Worm (Caenorhabditis elegans): ENCODE results near the gene ZK643.6.
A peak's percentile ranks its signal among the peaks of the same experiment; 100 is the strongest.

ZK643.6 gene

ce11 chrIII:8984412-8984811 lies 23.8 kb upstream of the ZK643.6 start (continued):
- no peak for TF ChIP-seq hlh-11 (tag; optimal IDR thresholded peaks at IDR 0.05)
- TF ChIP-seq saeg-2 (GFP tag; IDR thresholded peaks at IDR 0.05), result no peak
- TF ChIP-seq arid-1 (GFP tag; conservative IDR thresholded peaks at IDR 0.05), result no peak
- TF ChIP-seq unc-130 (GFP tag; optimal IDR thresholded peaks at IDR 0.05), result no peak
- no peak for TF ChIP-seq pha-4 (GFP tag; IDR thresholded peaks at IDR 0.05)
- no peak for TF ChIP-seq pha-4 (tag; optimal IDR thresholded peaks at IDR 0.05)
- peak; percentile 9 for TF ChIP-seq duxl-1 (tag; optimal IDR thresholded peaks at IDR 0.05; ENCODE audit: poor library complexity)
- TF ChIP-seq ceh-32 (tag; optimal IDR thresholded peaks at IDR 0.05; ENCODE audit: poor library complexity), result no peak
- no peak for TF ChIP-seq mep-1 (tag; optimal IDR thresholded peaks at IDR 0.05)
- TF ChIP-seq dmd-6 (GFP tag; IDR thresholded peaks at IDR 0.05), result peak; percentile 16; the same call in 1 of the 2 replicates
- no peak for TF ChIP-seq mxl-2 (GFP tag; conservative IDR thresholded peaks at IDR 0.05)
- no peak for TF ChIP-seq skn-1 (tag; optimal IDR thresholded peaks at IDR 0.05)
- no peak for TF ChIP-seq hif-1 (tag; optimal IDR thresholded peaks at IDR 0.05)
- no peak for TF ChIP-seq nhr-48 (tag; optimal IDR thresholded peaks at IDR 0.05)
- TF ChIP-seq Y75B8A.6 (GFP tag; IDR thresholded peaks at IDR 0.05), result no peak
- TF ChIP-seq zag-1 (tag; optimal IDR thresholded peaks at IDR 0.05), result no peak
- no peak for TF ChIP-seq lin-15B (tag; optimal IDR thresholded peaks at IDR 0.05)
- TF ChIP-seq lin-13 (GFP tag; optimal IDR thresholded peaks at IDR 0.05), result no peak
- no peak for TF ChIP-seq ces-1 (GFP tag; optimal IDR thresholded peaks at IDR 0.05)
- TF ChIP-seq tag-97 (GFP tag; IDR thresholded peaks at IDR 0.05), result no peak
- TF ChIP-seq Y105C5A.15 (GFP tag; IDR thresholded peaks at IDR 0.05), result no peak
- no peak for TF ChIP-seq snpc-1.2 (GFP tag; IDR thresholded peaks at IDR 0.05)
- TF ChIP-seq attf-4 (tag; optimal IDR thresholded peaks at IDR 0.05), result no peak
- TF ChIP-seq zip-2 (tag; optimal IDR thresholded peaks at IDR 0.05), result no peak
- no peak for TF ChIP-seq ceh-82 (tag; optimal IDR thresholded peaks at IDR 0.05)
- TF ChIP-seq dve-1 (tag; optimal IDR thresholded peaks at IDR 0.05; ENCODE audit: insufficient read depth), result peak; percentile 4
- TF ChIP-seq mxl-3 (GFP tag; optimal IDR thresholded peaks at IDR 0.05), result no peak
- TF ChIP-seq mdt-29 (GFP tag; IDR thresholded peaks at IDR 0.05), result no peak
- no peak for TF ChIP-seq hmg-1.1 (GFP tag; IDR thresholded peaks at IDR 0.05)
- TF ChIP-seq nhr-102 (tag; optimal IDR thresholded peaks at IDR 0.05), result no peak
- TF ChIP-seq daf-19 (GFP tag; conservative IDR thresholded peaks at IDR 0.05), result no peak
- TF ChIP-seq nhr-76 (tag; optimal IDR thresholded peaks at IDR 0.05), result no peak
- no peak for TF ChIP-seq ceh-44 (GFP tag; IDR thresholded peaks at IDR 0.05)
- TF ChIP-seq tra-1 (GFP tag; IDR thresholded peaks at IDR 0.05), result no peak
- TF ChIP-seq lim-7 (GFP tag; IDR thresholded peaks at IDR 0.05), result 0 out of 2 replicates have a peak, but pooled peaks have one; percentile 14
- no peak for TF ChIP-seq D1046.2 (GFP tag; IDR thresholded peaks at IDR 0.05)
- no peak for TF ChIP-seq egl-43 (GFP tag; IDR thresholded peaks at IDR 0.05)
- TF ChIP-seq nhr-111 (GFP tag; optimal IDR thresholded peaks at IDR 0.05), result no peak
- TF ChIP-seq unc-62 (GFP tag; optimal IDR thresholded peaks at IDR 0.05 in 1 of 2), result no peak
- no peak for TF ChIP-seq unc-62 (tag; optimal IDR thresholded peaks at IDR 0.05)
- TF ChIP-seq hlh-30 (tag; optimal IDR thresholded peaks at IDR 0.05; ENCODE audit: insufficient read depth), result peak; percentile 10
- TF ChIP-seq ctbp-1 (GFP tag; IDR thresholded peaks at IDR 0.05), result no peak
- TF ChIP-seq unc-39 (tag; optimal IDR thresholded peaks at IDR 0.05), result no peak
- no peak for TF ChIP-seq ztf-7 (tag; optimal IDR thresholded peaks at IDR 0.05)
- no peak for TF ChIP-seq F26F4.8 (GFP tag; conservative IDR thresholded peaks at IDR 0.05)
- TF ChIP-seq nhr-11 (tag; optimal IDR thresholded peaks at IDR 0.05), result no peak
- no peak for TF ChIP-seq R02D3.7 (tag; optimal IDR thresholded peaks at IDR 0.05)
- no peak for TF ChIP-seq F49E8.2 (tag; optimal IDR thresholded peaks at IDR 0.05; ENCODE audit: borderline replicate concordance)
- no peak for TF ChIP-seq nhr-10 (tag; optimal IDR thresholded peaks at IDR 0.05)
- no peak for TF ChIP-seq spr-3 (GFP tag; optimal IDR thresholded peaks at IDR 0.05)
- no peak for TF ChIP-seq lin-38 (GFP tag; IDR thresholded peaks at IDR 0.05)
- TF ChIP-seq nhr-42 (GFP tag; IDR thresholded peaks at IDR 0.05), result no peak

Data from whole organism, L4 larva.